Worm (Caenorhabditis elegans): ENCODE data around the gene K11D12.12.

The K11D12.12 gene

ce11 chrV:5027640-5028039 lies 24.4 kb upstream of the K11D12.12 start, which contains the start of gene cpt-4:
Gene cpt-4 (minus strand): TSS chrV:5027723.
- TF ChIP-seq elt-3 (tag; optimal IDR thresholded peaks at IDR 0.05) (peak; percentile 43), nhr-76 (tag; optimal IDR thresholded peaks at IDR 0.05) (no peak)

ce11 chrV:5030212-5030611 lies 21.8 kb upstream of the K11D12.12 start:
- TF ChIP-seq mab-5 (tag; optimal IDR thresholded peaks at IDR 0.05) = no peak
- TF ChIP-seq lin-13 (tag; optimal IDR thresholded peaks at IDR 0.05) = no peak
- no peak for TF ChIP-seq mep-1 (tag; optimal IDR thresholded peaks at IDR 0.05)
- no peak for TF ChIP-seq elt-3 (tag; optimal IDR thresholded peaks at IDR 0.05)
- no peak for TF ChIP-seq M03D4.4 (tag; optimal IDR thresholded peaks at IDR 0.05)
- no peak for TF ChIP-seq cnd-1 (tag; optimal IDR thresholded peaks at IDR 0.05)
- no peak for TF ChIP-seq snpc-4 (tag; optimal IDR thresholded peaks at IDR 0.05)
- TF ChIP-seq ztf-11 (tag; optimal IDR thresholded peaks at IDR 0.05) = no peak
- TF ChIP-seq drap-1 (GFP tag; optimal IDR thresholded peaks at IDR 0.05) = no peak
- TF ChIP-seq hlh-1 (tag; optimal IDR thresholded peaks at IDR 0.05) = no peak
- TF ChIP-seq ceh-39 (tag; optimal IDR thresholded peaks at IDR 0.05) = no peak
- no peak for TF ChIP-seq nhr-2 (tag; optimal IDR thresholded peaks at IDR 0.05)
- TF ChIP-seq bed-3 (GFP tag; optimal IDR thresholded peaks at IDR 0.05) = no peak
- TF ChIP-seq nhr-28 (tag; optimal IDR thresholded peaks at IDR 0.05) = no peak
- TF ChIP-seq unc-39 (tag; optimal IDR thresholded peaks at IDR 0.05) = no peak
- TF ChIP-seq tbx-8 (GFP tag; optimal IDR thresholded peaks at IDR 0.05) = no peak

ce11 chrV:5030715-5031114 lies 21.3 kb upstream of the K11D12.12 start, which contains the start of gene swt-7:
Gene swt-7 (minus strand): TSS chrV:5030815.
- no peak for TF ChIP-seq M03D4.4 (tag; optimal IDR thresholded peaks at IDR 0.05)
- TF ChIP-seq ces-1 (GFP tag; optimal IDR thresholded peaks at IDR 0.05) = no peak
- TF ChIP-seq lin-13 (tag; optimal IDR thresholded peaks at IDR 0.05) = no peak
- no peak for TF ChIP-seq bed-3 (GFP tag; optimal IDR thresholded peaks at IDR 0.05)
- TF ChIP-seq lsy-2 (tag; optimal IDR thresholded peaks at IDR 0.05) = no peak
- TF ChIP-seq flh-1 (GFP tag; optimal IDR thresholded peaks at IDR 0.05) = no peak
- no peak for TF ChIP-seq unc-62 (GFP tag; optimal IDR thresholded peaks at IDR 0.05)
- TF ChIP-seq sptf-1 (tag; optimal IDR thresholded peaks at IDR 0.05) = no peak
- TF ChIP-seq snpc-4 (tag; optimal IDR thresholded peaks at IDR 0.05) = no peak
- no peak for TF ChIP-seq ceh-39 (tag; optimal IDR thresholded peaks at IDR 0.05)
- no peak for TF ChIP-seq nhr-12 (tag; optimal IDR thresholded peaks at IDR 0.05)
- no peak for TF ChIP-seq mep-1 (tag; optimal IDR thresholded peaks at IDR 0.05)
- no peak for TF ChIP-seq drap-1 (GFP tag; optimal IDR thresholded peaks at IDR 0.05)
- TF ChIP-seq zip-8 (tag; optimal IDR thresholded peaks at IDR 0.05) = no peak
- no peak for TF ChIP-seq nhr-28 (tag; optimal IDR thresholded peaks at IDR 0.05)
- TF ChIP-seq nhr-237 (tag; optimal IDR thresholded peaks at IDR 0.05) = no peak
- TF ChIP-seq elt-3 (tag; optimal IDR thresholded peaks at IDR 0.05) = no peak
- no peak for TF ChIP-seq nhr-2 (tag; optimal IDR thresholded peaks at IDR 0.05)
- no peak for TF ChIP-seq mab-5 (tag; optimal IDR thresholded peaks at IDR 0.05)

- TF ChIP-seq sptf-1 (tag; optimal IDR thresholded peaks at IDR 0.05) (no peak), nhr-237 (tag; optimal IDR thresholded peaks at IDR 0.05) (no peak), elt-1 (tag; optimal IDR thresholded peaks at IDR 0.05; ENCODE audit: borderline replicate concordance, insufficient read depth) (no peak), nhr-76 (tag; optimal IDR thresholded peaks at IDR 0.05) (no peak), mls-2 (tag; optimal IDR thresholded peaks at IDR 0.05) (no peak), cnd-1 (tag; optimal IDR thresholded peaks at IDR 0.05) (no peak), sem-2 (GFP tag; optimal IDR thresholded peaks at IDR 0.05) (no peak), M03D4.4 (tag; optimal IDR thresholded peaks at IDR 0.05) (no peak), flh-1 (GFP tag; optimal IDR thresholded peaks at IDR 0.05) (no peak), drap-1 (GFP tag; optimal IDR thresholded peaks at IDR 0.05) (no peak), blmp-1 (tag; optimal IDR thresholded peaks at IDR 0.05) (no peak), nhr-28 (tag; optimal IDR thresholded peaks at IDR 0.05) (no peak), pha-4 (tag; optimal IDR thresholded peaks at IDR 0.05) (no peak)
Measured at ce11 chrV:5031764-5032163, 20.3 kb upstream of the K11D12.12 start.

- TF ChIP-seq ces-1 (GFP tag; optimal IDR thresholded peaks at IDR 0.05) (no peak), mab-5 (tag; optimal IDR thresholded peaks at IDR 0.05) (no peak), hlh-1 (tag; optimal IDR thresholded peaks at IDR 0.05) (peak; percentile 29), cnd-1 (tag; optimal IDR thresholded peaks at IDR 0.05) (no peak), nhr-12 (tag; optimal IDR thresholded peaks at IDR 0.05) (no peak), mls-2 (tag; optimal IDR thresholded peaks at IDR 0.05) (no peak), sem-2 (GFP tag; optimal IDR thresholded peaks at IDR 0.05) (no peak), unc-39 (tag; optimal IDR thresholded peaks at IDR 0.05) (no peak), nhr-2 (tag; optimal IDR thresholded peaks at IDR 0.05) (no peak)
Measured at ce11 chrV:5032176-5032575, 19.9 kb upstream of the K11D12.12 start.

All from whole organism, mixed stage, embryonic.